Worm (Caenorhabditis elegans) whole organism, L2 larva: ENCODE measurements around the gene R10E4.1.

Experiments used
- ZK546.5 ChIP-seq: sonication (generic microtip); optimal IDR thresholded peaks from 2 replicates; lab custom pipeline; 2017; ENCODE audit warnings: missing biosample characterization, missing genetic modification characterization
- aly-2 ChIP-seq: fragments of 150-350 bp; optimal IDR thresholded peaks from 2 replicates; lab custom pipeline; 2014; ENCODE audit warnings: missing biosample characterization, missing genetic modification characterization
- snpc-4 ChIP-seq: fragments of 150-350 bp; optimal IDR thresholded peaks from 2 replicates; lab custom pipeline; 2014; ENCODE audit warnings: missing biosample characterization, missing genetic modification characterization
- ztf-4 ChIP-seq: fragments of 150-350 bp; optimal IDR thresholded peaks from 2 replicates; lab custom pipeline; 2014; ENCODE audit warnings: missing biosample characterization, missing genetic modification characterization

- TF ChIP-seq snpc-4 (tag; lab: Kevin White, UChicago): no peak
- no peak for TF ChIP-seq ztf-4 (tag; lab: Kevin White, UChicago)
- TF ChIP-seq ZK546.5 (tag; lab: Kevin White, UChicago): no peak
- no peak for TF ChIP-seq aly-2 (tag; lab: Kevin White, UChicago)
Measured at ce11 chrIII:4263048-4263447, 6.5 kb upstream of the R10E4.1 start, which contains the start of gene T08A11.1.
